Fruit fly (Drosophila melanogaster) whole organism: ENCODE data around the gene side.

Experiments
- CG8478 ChIP-seq: fragments of >200 bp; optimal IDR thresholded peaks from 2 replicates; lab custom pipeline; 2018; ENCODE audit warnings: inconsistent platforms
- Dll ChIP-seq: fragments of >200 bp; optimal IDR thresholded peaks from 2 replicates; lab custom pipeline; 2017
- EcR ChIP-seq, 2 experiments: fragments of >200 bp; optimal IDR thresholded peaks; 2 replicates each; lab custom pipeline; 2017; ENCODE audit warnings: missing biosample characterization in 2 of 2, missing genetic modification characterization in 2 of 2, missing genetic modification reagents in 2 of 2
- pan ChIP-seq: fragments of >200 bp; optimal IDR thresholded peaks from 2 replicates; lab custom pipeline; 2017
- psq ChIP-seq: fragments of >200 bp; optimal IDR thresholded peaks from 2 replicates; lab custom pipeline; 2017
- usp ChIP-seq: fragments of >200 bp; optimal IDR thresholded peaks from 2 replicates; lab custom pipeline; 2017; ENCODE audit warnings: missing biosample characterization, missing genetic modification characterization, mixed read lengths

side gene

dm6 chr3R:27437308-27437707 lies at the start of gene side:
Gene side (minus strand): TSS chr3R:27437482.
- TF ChIP-seq EcR (GFP tag; optimal IDR thresholded peaks at IDR 0.05; lab: Kevin White, UChicago) (no peak), usp (GFP tag; lab: Kevin White, UChicago) (no peak), psq (lab: Kevin White, UChicago) (no peak), CG8478 (lab: Kevin White, UChicago) (no peak), pan (no peak), Dll (lab: Kevin White, UChicago) (no peak)

- TF ChIP-seq Dll (lab: Kevin White, UChicago) = no peak
- TF ChIP-seq usp (GFP tag; lab: Kevin White, UChicago) = no peak
- no peak for TF ChIP-seq psq (lab: Kevin White, UChicago)
- no peak for TF ChIP-seq pan
- TF ChIP-seq CG8478 (lab: Kevin White, UChicago) = no peak
- TF ChIP-seq EcR (GFP tag; optimal IDR thresholded peaks at IDR 0.05; lab: Kevin White, UChicago) = no peak
Observed at dm6 chr3R:27478375-27478774, 41.1 kb upstream of the side start, which contains the start of gene Cyp6a18. Gene Cyp6a18 (plus strand): TSS chr3R:27478675.

- TF ChIP-seq psq (lab: Kevin White, UChicago) = no peak
- TF ChIP-seq EcR (GFP tag; optimal IDR thresholded peaks at IDR 0.05; lab: Kevin White, UChicago) = no peak
- no peak for TF ChIP-seq pan
- TF ChIP-seq CG8478 (lab: Kevin White, UChicago) = no peak
- no peak for TF ChIP-seq Dll (lab: Kevin White, UChicago)
- TF ChIP-seq usp (GFP tag; lab: Kevin White, UChicago) = no peak
Observed at dm6 chr3R:27477507-27477906, 40.2 kb upstream of the side start.

- TF ChIP-seq Dll (lab: Kevin White, UChicago) (no peak), usp (GFP tag; lab: Kevin White, UChicago) (no peak), pan (no peak), EcR (GFP tag; optimal IDR thresholded peaks at IDR 0.05; lab: Kevin White, UChicago) (no peak)
Observed at dm6 chr3R:27463889-27464288, 26.6 kb upstream of the side start, which contains the start of gene CG13978. Gene CG13978 (plus strand): TSS chr3R:27464189.

- no peak for TF ChIP-seq Dll (lab: Kevin White, UChicago)
- TF ChIP-seq pan = no peak
- no peak for TF ChIP-seq usp (GFP tag; lab: Kevin White, UChicago)
- TF ChIP-seq CG8478 (lab: Kevin White, UChicago) = no peak
- TF ChIP-seq psq (lab: Kevin White, UChicago) = no peak
- no peak for TF ChIP-seq EcR (GFP tag; optimal IDR thresholded peaks at IDR 0.05; lab: Kevin White, UChicago)
Observed at dm6 chr3R:27462917-27463316, 25.6 kb upstream of the side start.

- TF ChIP-seq Dll (lab: Kevin White, UChicago) = no peak
- no peak for TF ChIP-seq CG8478 (lab: Kevin White, UChicago)
Observed at dm6 chr3R:27445311-27445710, 8.0 kb upstream of the side start.

dm6 chr3R:27442483-27442979 lies 5.2 kb upstream of the side start:
- TF ChIP-seq psq (lab: Kevin White, UChicago) (no peak), Dll (lab: Kevin White, UChicago) (no peak), CG8478 (lab: Kevin White, UChicago) (no peak), EcR (GFP tag; optimal IDR thresholded peaks at IDR 0.05; lab: Kevin White, UChicago) (no peak), pan (no peak), usp (GFP tag; lab: Kevin White, UChicago) (no peak)

dm6 chr3R:27441219-27441808 lies 4.0 kb upstream of the side start:
- TF ChIP-seq Dll (lab: Kevin White, UChicago) (no peak), pan (no peak), EcR (GFP tag; optimal IDR thresholded peaks at IDR 0.05; lab: Kevin White, UChicago) (no peak)

- TF ChIP-seq usp (GFP tag; lab: Kevin White, UChicago) (no peak), CG8478 (lab: Kevin White, UChicago) (no peak), pan (no peak), Dll (lab: Kevin White, UChicago) (no peak), EcR (GFP tag; optimal IDR thresholded peaks at IDR 0.05; lab: Kevin White, UChicago) (no peak), psq (lab: Kevin White, UChicago) (no peak)
Observed at dm6 chr3R:27440628-27441027, 3.3 kb upstream of the side start, which contains the start of gene CG44290. Gene CG44290 (minus strand): TSS chr3R:27440944.

dm6 chr3R:27440012-27440411 lies 2.7 kb upstream of the side start, which contains the start of gene CG43447:
Gene CG43447 (plus strand): TSS chr3R:27440312.
- TF ChIP-seq psq (lab: Kevin White, UChicago) (no peak), EcR (GFP tag; optimal IDR thresholded peaks at IDR 0.05; lab: Kevin White, UChicago) (no peak), usp (GFP tag; lab: Kevin White, UChicago) (no peak), CG8478 (lab: Kevin White, UChicago) (no peak), Dll (lab: Kevin White, UChicago) (no peak), pan (no peak)

- TF ChIP-seq CG8478 (lab: Kevin White, UChicago) (no peak), psq (lab: Kevin White, UChicago) (no peak), usp (GFP tag; lab: Kevin White, UChicago) (no peak), Dll (lab: Kevin White, UChicago) (no peak), pan (no peak), EcR (GFP tag; optimal IDR thresholded peaks at IDR 0.05; lab: Kevin White, UChicago) (no peak)
Observed at dm6 chr3R:27438370-27438769, 1.1 kb upstream of the side start.

dm6 chr3R:27426702-27427101 lies 10.6 kb downstream of the side start:
- TF ChIP-seq usp (GFP tag; lab: Kevin White, UChicago) (no peak), psq (lab: Kevin White, UChicago) (no peak), EcR (GFP tag; optimal IDR thresholded peaks at IDR 0.05; lab: Kevin White, UChicago) (no peak), pan (no peak), CG8478 (lab: Kevin White, UChicago) (no peak), Dll (lab: Kevin White, UChicago) (no peak)
